Worm (Caenorhabditis elegans): ENCODE data around the gene dpyd-1.

DNA sequence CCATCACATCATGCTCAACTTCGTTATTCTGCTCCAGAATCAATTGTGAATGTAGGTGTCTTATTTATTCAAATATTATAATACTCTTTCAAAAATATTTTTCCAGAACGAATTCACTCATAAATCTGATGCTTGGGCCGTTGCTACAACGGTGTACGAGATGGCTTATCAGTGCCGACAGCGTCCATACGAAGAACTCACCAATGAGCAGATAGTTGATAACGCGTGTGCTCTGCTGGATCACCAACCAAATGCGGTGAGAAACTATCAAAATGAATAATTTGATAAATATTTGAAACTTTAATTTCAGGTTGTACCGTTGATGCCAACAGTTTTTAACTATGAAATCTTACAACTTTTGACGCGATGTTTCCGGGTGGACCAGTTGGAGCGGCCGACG lies 2.0 kb upstream of the dpyd-1 start:
- TF ChIP-seq dsc-1 (tag; optimal IDR thresholded peaks at IDR 0.05) (no peak), nhr-237 (tag; optimal IDR thresholded peaks at IDR 0.05) (no peak), lsy-2 (tag; optimal IDR thresholded peaks at IDR 0.05) (no peak), nhr-77 (tag; optimal IDR thresholded peaks at IDR 0.05) (no peak)

All from whole organism, L1 larva.